Fruit fly (Drosophila melanogaster): ENCODE measurements around the gene CycD.

Gene CycD

DNA sequence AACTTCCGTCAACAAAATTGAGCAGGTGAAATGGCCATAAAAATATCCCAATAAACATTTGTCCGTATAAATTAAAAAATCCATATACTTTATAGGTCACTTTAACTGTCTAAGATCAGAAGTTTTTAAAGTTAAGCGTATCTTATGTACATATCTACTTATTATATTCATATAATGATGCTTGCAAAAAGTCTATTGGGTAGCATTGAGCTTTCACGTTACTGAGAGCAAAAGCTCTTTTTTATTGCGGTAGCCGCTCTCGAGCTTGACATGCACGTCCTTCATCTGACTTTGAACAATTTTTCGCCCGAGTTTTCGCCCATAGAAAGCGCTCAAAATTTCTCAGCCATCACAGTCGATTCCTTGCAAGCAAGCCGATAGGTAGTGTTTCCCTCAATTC lies 41.6 kb downstream of the CycD start, which contains the start of gene Gapdh2 (continued):
- TF ChIP-seq hb (GFP tag; IDR thresholded peaks at IDR 0.05; ENCODE audit: partially characterized antibody) (no peak), CG33557 (GFP tag; optimal IDR thresholded peaks at IDR 0.05) (peak; percentile 90), ssp (GFP tag; IDR thresholded peaks at IDR 0.05) (peak; percentile 91), ham (GFP tag; IDR thresholded peaks at IDR 0.05) (peak; percentile 97; the same call in 1 of the 2 replicates), Doc3 (GFP tag; IDR thresholded peaks at IDR 0.05; ENCODE audit: partially characterized antibody) (no peak), CG5953 (GFP tag; IDR thresholded peaks at IDR 0.05) (peak; percentile 99), CG15011 (GFP tag; optimal IDR thresholded peaks at IDR 0.05) (peak; percentile 99), Gug (GFP tag; IDR thresholded peaks at IDR 0.05) (peak; percentile 91), Dp (GFP tag; optimal IDR thresholded peaks at IDR 0.05) (peak; percentile 50), Lhr (GFP tag; optimal IDR thresholded peaks at IDR 0.05) (peak; percentile 94), CG14014 (GFP tag; IDR thresholded peaks at IDR 0.05) (peak; percentile 100), CG10654 (GFP tag; optimal IDR thresholded peaks at IDR 0.05) (peak; percentile 98), grau (tag; optimal IDR thresholded peaks at IDR 0.05) (peak; percentile 99), knrl (GFP tag; IDR thresholded peaks at IDR 0.05; ENCODE audit: partially characterized antibody) (no peak), Hr51 (GFP tag; optimal IDR thresholded peaks at IDR 0.05) (peak; percentile 95 to 100), CG8478 (optimal IDR thresholded peaks at IDR 0.05) (no peak), ems (GFP tag; optimal IDR thresholded peaks at IDR 0.05) (peak; percentile 98), CG7372 (GFP tag; IDR thresholded peaks at IDR 0.05) (peak; percentile 99), trh (GFP tag; optimal IDR thresholded peaks at IDR 0.05) (peak; percentile 96), abd-A (tag; optimal IDR thresholded peaks at IDR 0.05) (peak; percentile 100), esg (GFP tag; conservative IDR thresholded peaks at IDR 0.05) (peak; percentile 99), Sox100B (GFP tag; optimal IDR thresholded peaks at IDR 0.05) (peak; percentile 99), fd3F (GFP tag; optimal IDR thresholded peaks at IDR 0.05) (peak; percentile 99), wdn (GFP tag; IDR thresholded peaks at IDR 0.05) (peak; percentile 99), repo (GFP tag; optimal IDR thresholded peaks at IDR 0.05) (peak; percentile 94), CG6854 (GFP tag; optimal IDR thresholded peaks at IDR 0.05) (peak; percentile 100), Camta (GFP tag; optimal IDR thresholded peaks at IDR 0.05) (peak; percentile 98), fd64A (GFP tag; optimal IDR thresholded peaks at IDR 0.05) (peak; percentile 98), HLHmδ (GFP tag; optimal IDR thresholded peaks at IDR 0.05) (no peak), CG10209 (GFP tag; optimal IDR thresholded peaks at IDR 0.05) (peak; percentile 99), CG2116 (GFP tag; optimal IDR thresholded peaks at IDR 0.05) (peak; percentile 88), CG11398 (GFP tag; optimal IDR thresholded peaks at IDR 0.05) (peak; percentile 93), hbn (GFP tag; IDR thresholded peaks at IDR 0.05; ENCODE audit: partially characterized antibody) (no peak), Nf-YB (GFP tag; optimal IDR thresholded peaks at IDR 0.05) (peak; percentile 92), p53 (GFP tag; optimal IDR thresholded peaks at IDR 0.05) (peak; percentile 77), tin (GFP tag; optimal IDR thresholded peaks at IDR 0.05) (peak; percentile 98), peb (GFP tag; IDR thresholded peaks at IDR 0.05) (peak; percentile 95), CG30403 (GFP tag; optimal IDR thresholded peaks at IDR 0.05) (peak; percentile 99), Ets97D (GFP tag; optimal IDR thresholded peaks at IDR 0.05) (peak; percentile 92), CG4404 (GFP tag; IDR thresholded peaks at IDR 0.05) (peak; percentile 88), D19A (tag; optimal IDR thresholded peaks at IDR 0.05) (peak; percentile 98), Vsx1 (GFP tag; optimal IDR thresholded peaks at IDR 0.05) (peak; percentile 97), disco-r (GFP tag; optimal IDR thresholded peaks at IDR 0.05) (peak; percentile 96), bbx (GFP tag; IDR thresholded peaks at IDR 0.05; ENCODE audit: partially characterized antibody) (no peak; the same call in 1 of the 2 replicates), CG12769 (tag; optimal IDR thresholded peaks at IDR 0.05) (peak; percentile 99), sna (GFP tag; IDR thresholded peaks at IDR 0.05; ENCODE audit: partially characterized antibody) (no peak), maf-S (GFP tag; optimal IDR thresholded peaks at IDR 0.05) (peak; percentile 96), CG6654 (GFP tag; optimal IDR thresholded peaks at IDR 0.05) (peak; percentile 91), sd (tag; optimal IDR thresholded peaks at IDR 0.05) (peak; percentile 99), CG9876 (GFP tag; optimal IDR thresholded peaks at IDR 0.05) (peak; percentile 78), CG11695 (GFP tag; IDR thresholded peaks at IDR 0.05) (peak; percentile 100)

Measured in whole organism, embryonic.